Worm (Caenorhabditis elegans): ENCODE results near the gene R160.12.

The R160.12 gene

ce11 chrX:4363200-4363599, 14.4 kb downstream of the R160.12 start, which contains the start of gene F14H12.17:
Gene F14H12.17, minus strand, starts transcription at chrX:4363300.
- no peak for TF ChIP-seq Y22D7AL.16 (tag; optimal IDR thresholded peaks at IDR 0.05)
- TF ChIP-seq ets-4 (tag; optimal IDR thresholded peaks at IDR 0.05) = no peak
- no peak for TF ChIP-seq nhr-11 (tag; optimal IDR thresholded peaks at IDR 0.05)
- no peak for TF ChIP-seq che-1 (tag; optimal IDR thresholded peaks at IDR 0.05)
- no peak for TF ChIP-seq pax-1 (tag; optimal IDR thresholded peaks at IDR 0.05)
- TF ChIP-seq ceh-30 (tag; optimal IDR thresholded peaks at IDR 0.05) = no peak
- TF ChIP-seq ahr-1 (tag; optimal IDR thresholded peaks at IDR 0.05) = no peak
- TF ChIP-seq elt-2 (tag; optimal IDR thresholded peaks at IDR 0.05) = no peak
- TF ChIP-seq ceh-34 (tag; optimal IDR thresholded peaks at IDR 0.05) = no peak
- TF ChIP-seq unc-42 (tag; optimal IDR thresholded peaks at IDR 0.05) = no peak
- no peak for TF ChIP-seq dmd-4 (tag; optimal IDR thresholded peaks at IDR 0.05; ENCODE audit: borderline replicate concordance)
- TF ChIP-seq unc-3 (GFP tag; conservative IDR thresholded peaks at IDR 0.05) = no peak
- TF ChIP-seq unc-3 (tag; optimal IDR thresholded peaks at IDR 0.05) = no peak
- no peak for TF ChIP-seq C38D4.7 (GFP tag; optimal IDR thresholded peaks at IDR 0.05)
- TF ChIP-seq ceh-48 (tag; optimal IDR thresholded peaks at IDR 0.05) = no peak
- TF ChIP-seq K09A11.1 (tag; optimal IDR thresholded peaks at IDR 0.05; ENCODE audit: insufficient read depth) = no peak
- no peak for TF ChIP-seq madf-2 (tag; optimal IDR thresholded peaks at IDR 0.05)
- no peak for TF ChIP-seq dve-1 (tag; optimal IDR thresholded peaks at IDR 0.05)
- no peak for TF ChIP-seq unc-55 (GFP tag; optimal IDR thresholded peaks at IDR 0.05)
- no peak for TF ChIP-seq odd-2 (tag; optimal IDR thresholded peaks at IDR 0.05)

ce11 chrX:4362522-4362921, 15.1 kb downstream of the R160.12 start, which contains the start of gene F14H12.7:
Gene F14H12.7, minus strand, starts transcription at chrX:4362622.
- TF ChIP-seq K09A11.1 (tag; optimal IDR thresholded peaks at IDR 0.05; ENCODE audit: insufficient read depth) (no peak), pha-2 (tag; optimal IDR thresholded peaks at IDR 0.05) (no peak), ceh-6 (GFP tag; optimal IDR thresholded peaks at IDR 0.05) (no peak), syd-9 (tag; optimal IDR thresholded peaks at IDR 0.05) (no peak), ama-1 (optimal IDR thresholded peaks at IDR 0.05) (no peak), ceh-14 (tag; optimal IDR thresholded peaks at IDR 0.05) (no peak), dmd-4 (tag; optimal IDR thresholded peaks at IDR 0.05; ENCODE audit: borderline replicate concordance) (no peak), C08G9.2 (tag; optimal IDR thresholded peaks at IDR 0.05) (no peak), ceh-31 (tag; optimal IDR thresholded peaks at IDR 0.05) (no peak), ceh-45 (GFP tag; IDR thresholded peaks at IDR 0.05) (no peak), pros-1 (tag; optimal IDR thresholded peaks at IDR 0.05) (no peak), dve-1 (tag; optimal IDR thresholded peaks at IDR 0.05) (no peak), sdc-2 (tag; optimal IDR thresholded peaks at IDR 0.05) (no peak), elt-4 (tag; optimal IDR thresholded peaks at IDR 0.05) (no peak)

ce11 chrX:4359030-4359429, 18.6 kb downstream of the R160.12 start:
- TF ChIP-seq sox-4 (tag; optimal IDR thresholded peaks at IDR 0.05) = no peak
- no peak for TF ChIP-seq unc-42 (tag; optimal IDR thresholded peaks at IDR 0.05)
- no peak for TF ChIP-seq madf-2 (tag; optimal IDR thresholded peaks at IDR 0.05)
- no peak for TF ChIP-seq ceh-19 (GFP tag; optimal IDR thresholded peaks at IDR 0.05)
- TF ChIP-seq F13H6.1 (tag; optimal IDR thresholded peaks at IDR 0.05) = no peak

ce11 chrX:4357467-4357866, 20.1 kb downstream of the R160.12 start, which contains the start of gene F14H12.6:
Gene F14H12.6, minus strand, starts transcription at chrX:4357567.
- TF ChIP-seq sdc-2 (tag; optimal IDR thresholded peaks at IDR 0.05) = no peak
- no peak for TF ChIP-seq Y22D7AL.16 (tag; optimal IDR thresholded peaks at IDR 0.05)
- TF ChIP-seq ceh-14 (tag; optimal IDR thresholded peaks at IDR 0.05) = no peak
- TF ChIP-seq pros-1 (tag; optimal IDR thresholded peaks at IDR 0.05) = no peak
- no peak for TF ChIP-seq ceh-9 (tag; optimal IDR thresholded peaks at IDR 0.05)
- no peak for TF ChIP-seq unc-42 (tag; optimal IDR thresholded peaks at IDR 0.05)
- TF ChIP-seq sox-4 (tag; optimal IDR thresholded peaks at IDR 0.05) = no peak
- no peak for TF ChIP-seq ztf-16 (tag; optimal IDR thresholded peaks at IDR 0.05)
- no peak for TF ChIP-seq ttx-3 (tag; optimal IDR thresholded peaks at IDR 0.05)
- no peak for TF ChIP-seq eyg-1 (tag; optimal IDR thresholded peaks at IDR 0.05)
- no peak for TF ChIP-seq unc-3 (GFP tag; conservative IDR thresholded peaks at IDR 0.05)
- TF ChIP-seq unc-3 (tag; optimal IDR thresholded peaks at IDR 0.05) = no peak
- TF ChIP-seq C08G9.2 (tag; optimal IDR thresholded peaks at IDR 0.05) = no peak
- TF ChIP-seq zip-5 (tag; optimal IDR thresholded peaks at IDR 0.05) = no peak
